Fruit fly (Drosophila melanogaster) whole organism, embryonic: Measurements from ENCODE around the gene GlyRS.

ENCODE experiments used
- Bteb2 ChIP-seq: fragments of 200-800 bp; sonication (Bioruptor generic); optimal IDR thresholded peaks from 2 replicates; lab custom pipeline; 2016; ENCODE audit warnings: missing biosample characterization, missing genetic modification characterization
- CG10543 ChIP-seq: fragments of 200-800 bp; sonication (Bioruptor generic); optimal IDR thresholded peaks from 3 replicates; lab custom pipeline; 2017; ENCODE audit warnings: missing biosample characterization, mild to moderate bottlenecking, missing genetic modification characterization, moderate library complexity
- CG11093 ChIP-seq: fragments of 200-800 bp; sonication (Bioruptor generic); IDR thresholded peaks from 3 replicates; pipeline ENCODE4 v1.3.6; 2022; ENCODE audit warnings: missing biosample characterization, missing genetic modification characterization
- CG11504 ChIP-seq: fragments of 200-800 bp; sonication (Bioruptor generic); optimal IDR thresholded peaks from 3 replicates; lab custom pipeline; 2019; ENCODE audit warnings: missing biosample characterization, mild to moderate bottlenecking, missing genetic modification characterization, moderate library complexity
- CG1233 ChIP-seq: fragments of 200-800 bp; sonication (Bioruptor generic); optimal IDR thresholded peaks from 4 replicates; lab custom pipeline; 2018; ENCODE audit warnings: missing biosample characterization, mild to moderate bottlenecking, missing genetic modification characterization
- CG13296 ChIP-seq: fragments of 200-800 bp; sonication (Bioruptor generic); optimal IDR thresholded peaks from 3 replicates; lab custom pipeline; 2018; ENCODE audit warnings: missing biosample characterization, mild to moderate bottlenecking, missing genetic modification characterization
- CG14860 ChIP-seq: fragments of 200-800 bp; sonication (Bioruptor generic); IDR thresholded peaks from 3 replicates; pipeline ENCODE4 v1.3.6; 2022; ENCODE audit warnings: missing biosample characterization, missing genetic modification characterization; ENCODE audit not compliant: partially characterized antibody
- CG16815 ChIP-seq: fragments of 200-800 bp; sonication (Bioruptor generic); optimal IDR thresholded peaks from 3 replicates; lab custom pipeline; 2017; ENCODE audit warnings: missing biosample characterization, mild to moderate bottlenecking, missing genetic modification characterization
- CG2120 ChIP-seq: fragments of 200-800 bp; sonication (Bioruptor generic); optimal IDR thresholded peaks from 3 replicates; lab custom pipeline; 2016; ENCODE audit warnings: missing biosample characterization, missing genetic modification characterization
- CG3838 ChIP-seq: fragments of 200-800 bp; sonication (Bioruptor generic); optimal IDR thresholded peaks from 3 replicates; lab custom pipeline; 2016; ENCODE audit warnings: missing biosample characterization, missing genetic modification characterization
- CG4282 ChIP-seq: fragments of 200-800 bp; sonication (Bioruptor generic); optimal IDR thresholded peaks from 2 replicates; lab custom pipeline; 2016; ENCODE audit warnings: missing biosample characterization, missing genetic modification characterization
- CG4328 ChIP-seq: fragments of 200-800 bp; sonication (Bioruptor generic); optimal IDR thresholded peaks from 3 replicates; lab custom pipeline; 2017; ENCODE audit warnings: missing biosample characterization, missing genetic modification reagents, missing genetic modification characterization
- CG4707 ChIP-seq: fragments of 200-800 bp; sonication (Bioruptor generic); optimal IDR thresholded peaks from 2 replicates; lab custom pipeline; 2018; ENCODE audit warnings: missing biosample characterization, mild to moderate bottlenecking, missing genetic modification characterization, moderate library complexity
- CG6254 ChIP-seq: fragments of 200-800 bp; sonication (Bioruptor generic); optimal IDR thresholded peaks from 3 replicates; lab custom pipeline; 2017; ENCODE audit warnings: mild to moderate bottlenecking, missing biosample characterization, missing genetic modification reagents, missing genetic modification characterization
- CG6654 ChIP-seq: fragments of 200-800 bp; sonication (Bioruptor generic); optimal IDR thresholded peaks from 2 replicates; lab custom pipeline; 2017; ENCODE audit warnings: missing biosample characterization, mild to moderate bottlenecking, missing genetic modification characterization
- CG9609 ChIP-seq: fragments of 200-800 bp; sonication (Bioruptor generic); optimal IDR thresholded peaks from 3 replicates; lab custom pipeline; 2016; ENCODE audit warnings: missing biosample characterization, missing genetic modification characterization
- CG9932 ChIP-seq: fragments of 200-800 bp; sonication (Bioruptor generic); IDR thresholded peaks from 2 replicates; pipeline ENCODE4 v1.3.6; 2022; ENCODE audit warnings: missing biosample characterization, missing genetic modification characterization
- Dip2 ChIP-seq: fragments of 200-800 bp; sonication (Bioruptor generic); IDR thresholded peaks from 2 replicates; pipeline ENCODE4 v1.3.6; 2022; ENCODE audit warnings: missing biosample characterization, missing genetic modification characterization
- Dref ChIP-seq: fragments of 200-800 bp; sonication (Bioruptor generic); IDR thresholded peaks from 2 replicates; pipeline ENCODE4 v1.3.6; 2022; ENCODE audit warnings: missing biosample characterization, missing genetic modification characterization
- ERR ChIP-seq: fragments of 200-800 bp; sonication (Bioruptor generic); optimal IDR thresholded peaks from 2 replicates; lab custom pipeline; 2016; ENCODE audit warnings: missing biosample characterization, missing genetic modification characterization
- H15 ChIP-seq: fragments of 200-800 bp; sonication (Bioruptor generic); IDR thresholded peaks from 3 replicates; pipeline ENCODE4 v1.3.6; 2022; ENCODE audit warnings: missing biosample characterization, missing genetic modification characterization
- HHEX ChIP-seq: fragments of 200-800 bp; sonication (Bioruptor generic); optimal IDR thresholded peaks from 3 replicates; lab custom pipeline; 2017; ENCODE audit warnings: missing biosample characterization, mild to moderate bottlenecking, missing genetic modification characterization, missing genetic modification reagents
- MESR4 ChIP-seq: fragments of 200-800 bp; sonication (Bioruptor generic); optimal IDR thresholded peaks from 2 replicates; lab custom pipeline; 2018; ENCODE audit warnings: missing biosample characterization, mild to moderate bottlenecking, missing genetic modification characterization, moderate library complexity
- Mrtf ChIP-seq: fragments of 200-800 bp; sonication (Bioruptor generic); IDR thresholded peaks from 3 replicates; pipeline ENCODE4 v1.3.6; 2022; ENCODE audit warnings: missing biosample characterization, missing genetic modification characterization
- Myb ChIP-seq: fragments of 200-800 bp; sonication (Bioruptor generic); optimal IDR thresholded peaks from 2 replicates; lab custom pipeline; 2016; ENCODE audit warnings: missing biosample characterization, missing genetic modification characterization
- NC2β ChIP-seq: fragments of 200-800 bp; sonication (Bioruptor generic); optimal IDR thresholded peaks from 2 replicates; lab custom pipeline; 2016; ENCODE audit warnings: missing biosample characterization, missing genetic modification characterization
- abd-A ChIP-seq: fragments of 200-800 bp; sonication (Bioruptor generic); optimal IDR thresholded peaks from 3 replicates; lab custom pipeline; 2019; ENCODE audit warnings: missing biosample characterization, mild to moderate bottlenecking, missing genetic modification characterization, moderate library complexity
- amos ChIP-seq: fragments of 200-800 bp; sonication (Bioruptor generic); IDR thresholded peaks from 2 replicates; pipeline ENCODE4 v1.3.6; 2022; ENCODE audit warnings: missing biosample characterization, missing genetic modification characterization; ENCODE audit not compliant: partially characterized antibody
- ash1 ChIP-seq: fragments of 200-800 bp; sonication (Bioruptor generic); optimal IDR thresholded peaks from 2 replicates; lab custom pipeline; 2018; ENCODE audit warnings: missing biosample characterization, mild to moderate bottlenecking, missing genetic modification characterization
- az2 ChIP-seq: fragments of 200-800 bp; sonication (Bioruptor generic); optimal IDR thresholded peaks from 3 replicates; lab custom pipeline; 2016; ENCODE audit warnings: missing biosample characterization, missing genetic modification characterization
- bowl ChIP-seq: fragments of 200-800 bp; sonication (Bioruptor generic); IDR thresholded peaks from 2 replicates; pipeline ENCODE4 v1.3.6; 2022; ENCODE audit warnings: missing biosample characterization, missing genetic modification characterization
- br ChIP-seq: fragments of >200 bp; optimal IDR thresholded peaks from 2 replicates; lab custom pipeline; 2017
- chinmo ChIP-seq: fragments of 200-800 bp; sonication (Bioruptor generic); IDR thresholded peaks from 4 replicates; pipeline ENCODE4 v1.3.6; 2022; ENCODE audit warnings: missing biosample characterization, missing genetic modification characterization; ENCODE audit not compliant: partially characterized antibody
- ci ChIP-seq: fragments of 200-800 bp; sonication (Bioruptor generic); IDR thresholded peaks from 3 replicates; pipeline ENCODE4 v1.3.6; 2022; ENCODE audit warnings: missing biosample characterization, missing genetic modification characterization
- disco-r ChIP-seq: fragments of 200-800 bp; sonication (Bioruptor generic); optimal IDR thresholded peaks from 2 replicates; lab custom pipeline; 2016; ENCODE audit warnings: missing biosample characterization, missing genetic modification characterization
- gem ChIP-seq: fragments of 200-800 bp; sonication (Bioruptor generic); optimal IDR thresholded peaks from 2 replicates; lab custom pipeline; 2019; ENCODE audit warnings: missing biosample characterization, mild to moderate bottlenecking, missing genetic modification characterization, moderate library complexity
- gro ChIP-seq: fragments of 200-800 bp; sonication (Bioruptor generic); optimal IDR thresholded peaks from 2 replicates; lab custom pipeline; 2016; ENCODE audit warnings: missing biosample characterization, missing genetic modification characterization
- kay ChIP-seq: fragments of 200-800 bp; sonication (Bioruptor generic); optimal IDR thresholded peaks from 2 replicates; lab custom pipeline; 2016; ENCODE audit warnings: missing biosample characterization, missing genetic modification characterization
- p53 ChIP-seq: fragments of 200-800 bp; sonication (Bioruptor generic); optimal IDR thresholded peaks from 2 replicates; lab custom pipeline; 2016; ENCODE audit warnings: missing biosample characterization, missing genetic modification characterization
- pan ChIP-seq, 4 experiments: fragments of >200 bp in 3 of 4; fragments of 200-800 bp in 1 of 4; sonication (Bioruptor generic) in 1 of 4; optimal IDR thresholded peaks in 3 of 4; IDR thresholded peaks in 1 of 4; 2 replicates each; pipeline versions ENCODE4 v1.3.6 to Lab custom; 2017 to 2022; ENCODE audit warnings: missing biosample characterization in 2 of 4, missing genetic modification characterization in 2 of 4, mixed read lengths in 1 of 4
- ranshi ChIP-seq: fragments of 200-800 bp; sonication (Bioruptor generic); IDR thresholded peaks from 2 replicates; pipeline ENCODE4 v1.3.6; 2022; ENCODE audit warnings: missing biosample characterization, missing genetic modification characterization
- salm ChIP-seq: fragments of 200-800 bp; sonication (Bioruptor generic); optimal IDR thresholded peaks from 2 replicates; lab custom pipeline; 2018; ENCODE audit warnings: missing biosample characterization, mild to moderate bottlenecking, missing genetic modification characterization
- scrt ChIP-seq: fragments of 200-800 bp; sonication (Bioruptor generic); optimal IDR thresholded peaks from 2 replicates; lab custom pipeline; 2018; ENCODE audit warnings: missing biosample characterization, mild to moderate bottlenecking, missing genetic modification characterization, moderate library complexity
- sens-2 ChIP-seq: fragments of 200-800 bp; sonication (Bioruptor generic); IDR thresholded peaks from 2 replicates; pipeline ENCODE4 v1.3.6; 2022; ENCODE audit warnings: missing biosample characterization, missing genetic modification characterization
- slbo ChIP-seq: fragments of 200-800 bp; sonication (Bioruptor generic); IDR thresholded peaks from 2 replicates; pipeline ENCODE4 v1.3.6; 2022; ENCODE audit warnings: missing biosample characterization, missing genetic modification characterization
- sna ChIP-seq: fragments of 200-800 bp; sonication (Bioruptor generic); IDR thresholded peaks from 2 replicates; pipeline ENCODE4 v1.3.6; 2022; ENCODE audit warnings: missing biosample characterization, missing genetic modification characterization; ENCODE audit not compliant: partially characterized antibody
- tup ChIP-seq: fragments of 200-800 bp; sonication (Bioruptor generic); optimal IDR thresholded peaks from 2 replicates; lab custom pipeline; 2016; ENCODE audit warnings: missing biosample characterization, mild to moderate bottlenecking, missing genetic modification characterization, moderate library complexity
- tx ChIP-seq: fragments of 200-800 bp; sonication (Bioruptor generic); optimal IDR thresholded peaks from 2 replicates; lab custom pipeline; 2016; ENCODE audit warnings: missing biosample characterization, missing genetic modification characterization
- vnd ChIP-seq: fragments of 200-800 bp; sonication (Bioruptor generic); IDR thresholded peaks from 3 replicates; pipeline ENCODE4 v1.3.6; 2022; ENCODE audit warnings: missing biosample characterization, missing genetic modification characterization; ENCODE audit not compliant: partially characterized antibody
- wek ChIP-seq: fragments of 200-800 bp; sonication (Bioruptor generic); optimal IDR thresholded peaks from 3 replicates; lab custom pipeline; 2018; ENCODE audit warnings: missing biosample characterization, mild to moderate bottlenecking, missing genetic modification characterization, moderate library complexity

Gene GlyRS

DNA sequence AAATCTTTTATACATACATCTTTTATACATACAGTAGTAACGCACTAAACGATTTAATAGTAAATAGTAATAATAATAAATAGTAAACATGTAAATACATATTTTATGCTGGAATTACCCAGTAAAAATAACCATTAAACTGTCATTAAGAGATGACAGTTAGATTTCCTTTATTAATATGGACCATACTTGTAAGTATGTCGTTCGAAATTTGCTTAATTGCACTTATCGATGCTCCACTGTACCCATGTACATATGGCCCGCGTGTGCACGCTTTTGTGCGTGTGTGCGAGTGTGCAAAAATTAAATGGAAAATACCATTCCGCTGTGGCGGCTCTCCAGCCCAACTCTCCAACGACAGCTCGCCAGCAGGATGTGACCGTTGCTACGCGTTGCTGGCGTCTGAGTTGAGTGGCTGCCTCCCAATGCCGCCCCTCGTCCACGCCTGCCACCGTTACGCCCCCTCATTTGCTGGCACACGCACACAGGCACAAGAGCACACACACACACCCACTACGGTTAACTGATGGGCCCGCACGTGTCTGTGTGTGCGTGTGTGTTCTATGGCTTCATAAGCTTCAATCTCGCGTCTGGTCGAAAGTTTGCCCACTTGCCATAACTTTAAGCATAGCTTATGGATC is 7.8 kb downstream of the GlyRS start (continued):
- TF ChIP-seq Myb (GFP tag; lab: Kevin White, UChicago) (no peak), slbo (GFP tag; lab: Robert Waterston, UW) (peak; percentile 24; the same call in 1 of the 2 replicates), CG4282 (GFP tag; lab: Kevin White, UChicago) (no peak), MESR4 (GFP tag; lab: Kevin White, UChicago) (no peak), sens-2 (GFP tag; lab: Robert Waterston, UW) (no peak), wek (GFP tag; lab: Kevin White, UChicago) (no peak), br (no peak), tup (GFP tag; lab: Kevin White, UChicago) (no peak), CG13296 (GFP tag; lab: Kevin White, UChicago) (no peak), amos (GFP tag; lab: Robert Waterston, UW) (no peak), abd-A (tag; lab: Kevin White, UChicago) (no peak), vnd (GFP tag; lab: Robert Waterston, UW) (no peak), bowl (GFP tag; lab: Robert Waterston, UW) (no peak), Mrtf (GFP tag; lab: Robert Waterston, UW) (0 out of 3 replicates have a peak, but pooled peaks have one; percentile 3), gem (tag; lab: Kevin White, UChicago) (peak; percentile 30), HHEX (no peak), CG11504 (tag; lab: Kevin White, UChicago) (peak; percentile 31), sna (GFP tag; lab: Robert Waterston, UW) (no peak), Bteb2 (GFP tag; lab: Kevin White, UChicago) (no peak), CG6254 (no peak), H15 (GFP tag; lab: Robert Waterston, UW) (0 out of 3 replicates have a peak, but pooled peaks have one; percentile 35), NC2β (no peak), CG3838 (GFP tag; lab: Kevin White, UChicago) (no peak), CG10543 (GFP tag; lab: Kevin White, UChicago) (no peak), CG1233 (GFP tag; lab: Kevin White, UChicago) (no peak), ci (GFP tag; lab: Robert Waterston, UW) (0 out of 3 replicates have a peak, but pooled peaks have one; percentile 36), CG6654 (GFP tag; lab: Kevin White, UChicago) (no peak), CG4328 (GFP tag; lab: Kevin White, UChicago) (no peak), CG2120 (GFP tag; lab: Kevin White, UChicago) (no peak), ranshi (GFP tag; lab: Robert Waterston, UW) (peak; percentile 31; the same call in 1 of the 2 replicates), kay (GFP tag; lab: Kevin White, UChicago) (no peak), Dip2 (GFP tag; lab: Robert Waterston, UW) (no peak), ash1 (GFP tag; lab: Kevin White, UChicago) (no peak), CG4707 (GFP tag; lab: Kevin White, UChicago) (no peak), salm (tag; lab: Kevin White, UChicago) (no peak), pan (optimal IDR thresholded peaks at IDR 0.05; lab: Kevin White, UChicago) (no peak), pan (GFP tag; optimal IDR thresholded peaks at IDR 0.05 in 1 of 2, IDR thresholded peaks at IDR 0.05 in 1 of 2) (peak in 1 of 2 experiments; percentile 37), disco-r (GFP tag; lab: Kevin White, UChicago) (no peak), scrt (GFP tag; lab: Kevin White, UChicago) (no peak), tx (no peak), p53 (GFP tag; lab: Kevin White, UChicago) (no peak), CG11093 (GFP tag; lab: Robert Waterston, UW) (no peak), CG9932 (GFP tag; lab: Robert Waterston, UW) (peak; percentile 23; the same call in 1 of the 2 replicates), CG16815 (GFP tag; lab: Kevin White, UChicago) (no peak), ERR (GFP tag; lab: Kevin White, UChicago) (no peak), az2 (GFP tag; lab: Kevin White, UChicago) (no peak), Dref (GFP tag; lab: Robert Waterston, UW) (no peak), gro (GFP tag; lab: Kevin White, UChicago) (no peak), CG14860 (GFP tag; lab: Robert Waterston, UW) (no peak), chinmo (GFP tag; lab: Robert Waterston, UW) (0 out of 4 replicates have a peak, but pooled peaks have one; percentile 45), CG9609 (GFP tag; lab: Kevin White, UChicago) (no peak)
